Fruit fly (Drosophila melanogaster) whole organism, embryonic: ENCODE measurements around the gene mldr.

Source experiments
- Atf-2 ChIP-seq: fragments of 200-800 bp; sonication (Bioruptor generic); optimal IDR thresholded peaks from 2 replicates; lab custom pipeline; 2016; ENCODE audit warnings: missing biosample characterization, missing genetic modification characterization
- Awh ChIP-seq: fragments of 200-800 bp; sonication (Bioruptor generic); IDR thresholded peaks from 2 replicates; pipeline ENCODE4, ENCODE4 v1.3.6; 2022; ENCODE audit warnings: missing biosample characterization, missing genetic modification characterization
- B-H1 ChIP-seq: fragments of 200-800 bp; sonication (Bioruptor generic); IDR thresholded peaks from 3 replicates; pipeline ENCODE4 v1.3.6; 2022; ENCODE audit warnings: missing biosample characterization, missing genetic modification characterization
- Bgb ChIP-seq: fragments of 200-800 bp; sonication (Bioruptor generic); IDR thresholded peaks from 2 replicates; pipeline ENCODE4 v1.3.6; 2022; ENCODE audit warnings: missing biosample characterization, missing genetic modification characterization; ENCODE audit not compliant: partially characterized antibody
- CG10209 ChIP-seq: fragments of 200-800 bp; sonication (Bioruptor generic); optimal IDR thresholded peaks from 3 replicates; lab custom pipeline; 2017; ENCODE audit warnings: missing biosample characterization, mild to moderate bottlenecking, missing genetic modification characterization, missing genetic modification reagents
- CG10267 ChIP-seq: fragments of 200-800 bp; sonication (Bioruptor generic); optimal IDR thresholded peaks from 2 replicates; lab custom pipeline; 2018; ENCODE audit warnings: missing biosample characterization, mild to moderate bottlenecking, missing genetic modification characterization, moderate library complexity
- CG10565 ChIP-seq: fragments of 200-800 bp; sonication (Bioruptor generic); optimal IDR thresholded peaks from 3 replicates; lab custom pipeline; 2016; ENCODE audit warnings: missing biosample characterization, mild to moderate bottlenecking, missing genetic modification characterization
- CG10959 ChIP-seq: fragments of 200-800 bp; sonication (Bioruptor generic); IDR thresholded peaks from 2 replicates; pipeline ENCODE4 v1.3.6; 2022; ENCODE audit warnings: missing biosample characterization, missing genetic modification characterization
- CG1233 ChIP-seq: fragments of 200-800 bp; sonication (Bioruptor generic); optimal IDR thresholded peaks from 4 replicates; lab custom pipeline; 2018; ENCODE audit warnings: missing biosample characterization, mild to moderate bottlenecking, missing genetic modification characterization
- CG13775 ChIP-seq: fragments of 200-800 bp; sonication (Bioruptor generic); optimal IDR thresholded peaks from 3 replicates; lab custom pipeline; 2017; ENCODE audit warnings: missing biosample characterization, mild to moderate bottlenecking, missing genetic modification characterization
- CG14014 ChIP-seq: fragments of 200-800 bp; sonication (Bioruptor generic); IDR thresholded peaks from 2 replicates; pipeline ENCODE4 v1.3.6; 2022; ENCODE audit warnings: missing biosample characterization, missing genetic modification characterization
- CG15073 ChIP-seq: fragments of 200-800 bp; sonication (Bioruptor generic); optimal IDR thresholded peaks from 2 replicates; lab custom pipeline; 2016; ENCODE audit warnings: missing biosample characterization, missing genetic modification characterization
- CG2678 ChIP-seq: fragments of 200-800 bp; sonication (Bioruptor generic); optimal IDR thresholded peaks from 3 replicates; lab custom pipeline; 2019; ENCODE audit warnings: missing biosample characterization, mild to moderate bottlenecking, missing genetic modification characterization, moderate library complexity
- CG2712 ChIP-seq: fragments of 200-800 bp; optimal IDR thresholded peaks from 3 replicates; lab custom pipeline; 2019; ENCODE audit warnings: missing biosample characterization, mild to moderate bottlenecking, missing genetic modification characterization, moderate library complexity
- CG2875 ChIP-seq: fragments of 200-800 bp; sonication (Bioruptor generic); optimal IDR thresholded peaks from 2 replicates; lab custom pipeline; 2017; ENCODE audit warnings: missing biosample characterization, mild to moderate bottlenecking, missing genetic modification characterization, missing genetic modification reagents
- CG31388 ChIP-seq: fragments of 200-800 bp; sonication (Bioruptor generic); optimal IDR thresholded peaks from 2 replicates; lab custom pipeline; 2016; ENCODE audit warnings: missing biosample characterization, missing genetic modification characterization
- CG4328 ChIP-seq: fragments of 200-800 bp; sonication (Bioruptor generic); optimal IDR thresholded peaks from 3 replicates; lab custom pipeline; 2017; ENCODE audit warnings: missing biosample characterization, missing genetic modification reagents, missing genetic modification characterization
- CG6654 ChIP-seq: fragments of 200-800 bp; sonication (Bioruptor generic); optimal IDR thresholded peaks from 2 replicates; lab custom pipeline; 2017; ENCODE audit warnings: missing biosample characterization, mild to moderate bottlenecking, missing genetic modification characterization
- CG6689 ChIP-seq: fragments of 200-800 bp; sonication (Bioruptor generic); IDR thresholded peaks from 2 replicates; pipeline ENCODE4 v1.3.6; 2022; ENCODE audit warnings: missing biosample characterization, missing genetic modification characterization
- CG7839 ChIP-seq: fragments of 200-800 bp; sonication (Bioruptor generic); optimal IDR thresholded peaks from 3 replicates; lab custom pipeline; 2018; ENCODE audit warnings: missing biosample characterization, mild to moderate bottlenecking, missing genetic modification characterization, moderate library complexity
- CG7963 ChIP-seq: fragments of 200-800 bp; sonication (Bioruptor generic); IDR thresholded peaks from 3 replicates; pipeline ENCODE4 v1.3.6; 2022; ENCODE audit warnings: missing biosample characterization, missing genetic modification characterization; ENCODE audit not compliant: partially characterized antibody
- CG8924 ChIP-seq: fragments of 200-800 bp; optimal IDR thresholded peaks from 3 replicates; lab custom pipeline; 2019; ENCODE audit warnings: missing biosample characterization, mild to moderate bottlenecking, missing genetic modification characterization, moderate library complexity
- CG9437 ChIP-seq: fragments of 200-800 bp; sonication (Bioruptor generic); optimal IDR thresholded peaks from 2 replicates; lab custom pipeline; 2018; ENCODE audit warnings: missing biosample characterization, mild to moderate bottlenecking, missing genetic modification characterization
- E2f1 ChIP-seq: fragments of 200-800 bp; sonication (Bioruptor generic); IDR thresholded peaks from 2 replicates; pipeline ENCODE4 v1.3.6; 2022; ENCODE audit warnings: missing biosample characterization, missing genetic modification characterization
- Ets65A ChIP-seq: fragments of 200-800 bp; sonication (Bioruptor generic); peaks from one replicate; lab custom pipeline; 2016; ENCODE audit warnings: missing biosample characterization, missing genetic modification characterization
- Hmr ChIP-seq: fragments of 200-800 bp; sonication (Bioruptor generic); optimal IDR thresholded peaks from 3 replicates; lab custom pipeline; 2017; ENCODE audit warnings: mild to moderate bottlenecking, missing biosample characterization, missing genetic modification reagents, missing genetic modification characterization
- Hr78 ChIP-seq, 2 experiments: fragments of 200-800 bp in 1 of 2; fragments of >200 bp in 1 of 2; sonication (Bioruptor generic) in 1 of 2; optimal IDR thresholded peaks; 2 replicates each; lab custom pipeline; 2017 to 2019; ENCODE audit warnings: missing biosample characterization in 2 of 2, missing genetic modification characterization in 2 of 2, mild to moderate bottlenecking in 1 of 2, moderate library complexity in 1 of 2
- Med ChIP-seq: fragments of 200-800 bp; sonication (Bioruptor generic); peaks from one replicate; lab custom pipeline; 2016; ENCODE audit warnings: missing biosample characterization, missing genetic modification characterization, mild to moderate bottlenecking, inconsistent platforms, moderate library complexity
- NK7.1 ChIP-seq: fragments of 200-800 bp; sonication (Bioruptor generic); optimal IDR thresholded peaks from 3 replicates; lab custom pipeline; 2016; ENCODE audit warnings: missing biosample characterization, missing genetic modification characterization
- Nf-YA ChIP-seq: fragments of 200-800 bp; sonication (Bioruptor generic); IDR thresholded peaks from 2 replicates; pipeline ENCODE4 v1.3.6; 2022; ENCODE audit warnings: missing biosample characterization, missing genetic modification characterization
- Oaz ChIP-seq: fragments of 200-800 bp; sonication (Bioruptor generic); IDR thresholded peaks from 2 replicates; pipeline ENCODE4 v1.3.6; 2022; ENCODE audit warnings: missing biosample characterization, missing genetic modification characterization
- Usf ChIP-seq: fragments of 200-800 bp; sonication (Bioruptor generic); optimal IDR thresholded peaks from 2 replicates; lab custom pipeline; 2017; ENCODE audit warnings: missing genotype, missing biosample characterization, missing genetic modification characterization
- Xrp1 ChIP-seq: fragments of 200-800 bp; sonication (Bioruptor generic); IDR thresholded peaks from 2 replicates; pipeline ENCODE4 v1.3.6; 2022; ENCODE audit warnings: missing biosample characterization, missing genetic modification characterization
- amos ChIP-seq: fragments of 200-800 bp; sonication (Bioruptor generic); IDR thresholded peaks from 2 replicates; pipeline ENCODE4 v1.3.6; 2022; ENCODE audit warnings: missing biosample characterization, missing genetic modification characterization; ENCODE audit not compliant: partially characterized antibody
- aop ChIP-seq: fragments of 200-800 bp; sonication (Bioruptor generic); IDR thresholded peaks from 2 replicates; pipeline ENCODE4 v1.3.6; 2022; ENCODE audit warnings: missing biosample characterization, missing genetic modification characterization
- bigmax ChIP-seq: fragments of 200-800 bp; sonication (Bioruptor generic); optimal IDR thresholded peaks from 2 replicates; lab custom pipeline; 2018; ENCODE audit warnings: missing biosample characterization, mild to moderate bottlenecking, missing genetic modification characterization
- croc ChIP-seq: fragments of 200-800 bp; sonication (Bioruptor generic); conservative IDR thresholded peaks from 3 replicates; pipeline ENCODE4 v1.3.6; 2022; ENCODE audit warnings: missing biosample characterization, missing genetic modification characterization
- fru ChIP-seq: fragments of >200 bp; optimal IDR thresholded peaks from 2 replicates; lab custom pipeline; 2017
- gsb ChIP-seq: fragments of 200-800 bp; sonication (Bioruptor generic); IDR thresholded peaks from 2 replicates; pipeline ENCODE4 v1.3.6; 2022; ENCODE audit warnings: missing biosample characterization, missing genetic modification characterization
- gsb-n ChIP-seq: fragments of 200-800 bp; sonication (Bioruptor generic); optimal IDR thresholded peaks from 3 replicates; lab custom pipeline; 2018; ENCODE audit warnings: missing biosample characterization, mild to moderate bottlenecking, missing genetic modification characterization
- ham ChIP-seq: fragments of 200-800 bp; sonication (Bioruptor generic); IDR thresholded peaks from 2 replicates; pipeline ENCODE4 v1.3.6; 2022; ENCODE audit warnings: missing biosample characterization, missing genetic modification characterization
- ind ChIP-seq: fragments of 200-800 bp; sonication (Bioruptor generic); optimal IDR thresholded peaks from 3 replicates; lab custom pipeline; 2016; ENCODE audit warnings: missing biosample characterization, missing genetic modification characterization
- lilli ChIP-seq: fragments of 200-800 bp; sonication (Bioruptor generic); optimal IDR thresholded peaks from 3 replicates; lab custom pipeline; 2016; ENCODE audit warnings: missing biosample characterization, missing genetic modification characterization
- mirr ChIP-seq: fragments of 200-800 bp; sonication (Bioruptor generic); optimal IDR thresholded peaks from 3 replicates; lab custom pipeline; 2018; ENCODE audit warnings: missing biosample characterization, mild to moderate bottlenecking, missing genetic modification characterization
- phol ChIP-seq: fragments of 200-800 bp; sonication (Bioruptor generic); optimal IDR thresholded peaks from 3 replicates; lab custom pipeline; 2018; ENCODE audit warnings: missing biosample characterization, mild to moderate bottlenecking, missing genetic modification characterization, moderate library complexity
- sna ChIP-seq: fragments of 200-800 bp; sonication (Bioruptor generic); IDR thresholded peaks from 2 replicates; pipeline ENCODE4 v1.3.6; 2022; ENCODE audit warnings: missing biosample characterization, missing genetic modification characterization; ENCODE audit not compliant: partially characterized antibody
- tap ChIP-seq: fragments of 200-800 bp; optimal IDR thresholded peaks from 3 replicates; lab custom pipeline; 2019; ENCODE audit warnings: missing biosample characterization, mild to moderate bottlenecking, missing genetic modification characterization, moderate library complexity
- tin ChIP-seq: fragments of 200-800 bp; sonication (Bioruptor generic); optimal IDR thresholded peaks from 3 replicates; lab custom pipeline; 2016; ENCODE audit warnings: missing biosample characterization, missing genetic modification characterization
- unc-4 ChIP-seq: fragments of 200-800 bp; sonication (Bioruptor generic); IDR thresholded peaks from 2 replicates; pipeline ENCODE4 v1.3.6; 2022; ENCODE audit warnings: missing biosample characterization, missing genetic modification characterization; ENCODE audit not compliant: partially characterized antibody
- zen ChIP-seq: fragments of 200-800 bp; sonication (Bioruptor generic); optimal IDR thresholded peaks from 3 replicates; lab custom pipeline; 2018; ENCODE audit warnings: missing biosample characterization, mild to moderate bottlenecking, missing genetic modification characterization, moderate library complexity

The mldr gene

DNA sequence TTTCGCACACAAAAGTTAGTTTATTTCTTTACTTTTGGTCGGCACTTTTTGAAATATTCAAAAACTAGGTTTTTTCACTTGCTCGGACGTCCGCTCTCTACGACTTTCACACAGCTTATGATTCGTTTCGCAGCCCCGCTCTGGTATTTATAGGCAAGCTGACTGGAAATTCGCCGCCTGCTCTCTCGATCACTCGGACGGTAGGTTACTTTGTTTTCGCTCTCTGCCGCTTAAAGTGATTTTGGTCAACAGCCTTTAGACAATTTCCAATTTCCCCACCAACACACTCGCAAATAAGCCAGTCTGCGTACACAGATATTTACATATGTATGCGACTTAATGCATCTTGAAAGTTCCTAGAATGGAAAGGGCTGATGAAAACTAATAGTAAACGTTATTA is 7.6 kb upstream of the mldr start, which contains the start of gene CG11700 (continued):
- TF ChIP-seq gsb (GFP tag; lab: Robert Waterston, UW) (no peak), Med (GFP tag; lab: Kevin White, UChicago) (peak; percentile 15), lilli (GFP tag; lab: Kevin White, UChicago) (no peak), aop (0 out of 2 replicates have a peak, but pooled peaks have one; percentile 16), ham (no peak), gsb-n (tag; lab: Kevin White, UChicago) (peak; percentile 54), CG6689 (GFP tag; lab: Robert Waterston, UW) (no peak), croc (GFP tag; lab: Robert Waterston, UW) (no peak), Awh (GFP tag; lab: Robert Waterston, UW) (no peak)

DNA sequence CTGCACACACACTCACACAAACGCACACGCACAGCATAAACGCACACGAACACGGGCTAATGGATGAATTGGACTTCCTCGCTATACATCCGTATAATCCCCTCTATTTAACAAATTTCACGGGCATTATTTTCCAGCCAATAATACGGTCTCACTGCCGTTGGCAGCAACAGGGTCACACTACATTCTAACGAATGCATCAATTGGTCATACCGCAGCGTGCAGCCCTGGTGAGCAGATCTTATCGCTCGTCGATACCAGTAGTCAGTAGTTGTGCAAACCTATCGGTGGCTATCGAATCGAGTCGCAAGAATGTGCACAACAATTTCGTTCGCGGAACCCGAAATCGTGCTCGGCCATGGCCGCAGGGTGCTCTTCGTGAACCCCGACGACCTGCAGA is 3.3 kb upstream of the mldr start, which contains the start of the genes Top3beta and wuho:
TSS of gene Top3beta (minus strand) at position 149 of the 400 bp plus-strand sequence.
TSS of gene wuho (plus strand) at position 259 of the 400 bp plus-strand sequence.
- peak; percentile 80 for TF ChIP-seq zen (tag; lab: Kevin White, UChicago)
- TF ChIP-seq CG10267 (tag; lab: Kevin White, UChicago): peak; percentile 57
- peak; percentile 56 for TF ChIP-seq phol
- TF ChIP-seq bigmax (GFP tag; lab: Kevin White, UChicago): peak; percentile 44
- TF ChIP-seq CG15073 (GFP tag; lab: Kevin White, UChicago): no peak
- TF ChIP-seq Bgb (GFP tag; lab: Robert Waterston, UW): peak; percentile 83
- no peak for TF ChIP-seq CG2678
- no peak; the same call in 1 of the 2 replicates for TF ChIP-seq CG14014 (GFP tag; lab: Robert Waterston, UW)
- TF ChIP-seq Hmr (GFP tag; lab: Kevin White, UChicago): peak; percentile 75
- TF ChIP-seq Hr78 (GFP tag; optimal IDR thresholded peaks at IDR 0.05; lab: Kevin White, UChicago): no peak
- peak; percentile 28 for TF ChIP-seq tin (GFP tag; lab: Kevin White, UChicago)
- no peak for TF ChIP-seq CG7963 (GFP tag; lab: Robert Waterston, UW)
- no peak for TF ChIP-seq CG10565 (GFP tag; lab: Kevin White, UChicago)
- no peak for TF ChIP-seq CG2875 (GFP tag; lab: Kevin White, UChicago)
- peak; percentile 74 for TF ChIP-seq unc-4 (GFP tag; lab: Robert Waterston, UW)
- no peak for TF ChIP-seq CG4328 (GFP tag; lab: Kevin White, UChicago)
- TF ChIP-seq Oaz (GFP tag; lab: Robert Waterston, UW): no peak
- no peak for TF ChIP-seq NK7.1
- no peak for TF ChIP-seq fru (lab: Kevin White, UChicago)
- no peak for TF ChIP-seq CG1233 (GFP tag; lab: Kevin White, UChicago)
- TF ChIP-seq CG9437: no peak
- no peak for TF ChIP-seq CG13775 (GFP tag; lab: Kevin White, UChicago)
- peak; percentile 70 for TF ChIP-seq sna (GFP tag; lab: Robert Waterston, UW)
- no peak for TF ChIP-seq CG31388 (GFP tag; lab: Kevin White, UChicago)
- no peak for TF ChIP-seq tap
- TF ChIP-seq Nf-YA (GFP tag; lab: Robert Waterston, UW): no peak
- TF ChIP-seq CG7839 (tag; lab: Kevin White, UChicago): no peak
- TF ChIP-seq ind (GFP tag; lab: Kevin White, UChicago): peak; percentile 23
- no peak for TF ChIP-seq B-H1 (GFP tag; lab: Robert Waterston, UW)
- TF ChIP-seq E2f1 (GFP tag; lab: Robert Waterston, UW): no peak
- TF ChIP-seq CG10959 (GFP tag; lab: Robert Waterston, UW): no peak
- TF ChIP-seq CG6654 (GFP tag; lab: Kevin White, UChicago): no peak
- TF ChIP-seq Usf: no peak
- peak; percentile 75 for TF ChIP-seq amos (GFP tag; lab: Robert Waterston, UW)
- TF ChIP-seq CG8924 (tag; lab: Kevin White, UChicago): peak; percentile 58
- peak; percentile 90 for TF ChIP-seq Ets65A (GFP tag; lab: Kevin White, UChicago)
- TF ChIP-seq Atf-2 (GFP tag; lab: Kevin White, UChicago): peak; percentile 13
- peak; percentile 55 for TF ChIP-seq CG2712 (tag; lab: Kevin White, UChicago)
- TF ChIP-seq CG10209 (GFP tag; lab: Kevin White, UChicago): peak; percentile 44
- TF ChIP-seq mirr (GFP tag; lab: Kevin White, UChicago): peak; percentile 36
- no peak for TF ChIP-seq Xrp1 (GFP tag; lab: Robert Waterston, UW)
